Worm (Caenorhabditis elegans) whole organism, mixed stage, embryonic: ENCODE data around the gene adah-1.

Experiments used
- M03D4.4 ChIP-seq: sonication (generic microtip); optimal IDR thresholded peaks from 2 replicates; lab custom pipeline; 2017; ENCODE audit warnings: mild to moderate bottlenecking, missing genetic modification characterization, missing compliant biosample characterization
- bed-3 ChIP-seq: fragments of 200-800 bp; sonication (Bioruptor generic); optimal IDR thresholded peaks from 3 replicates; lab custom pipeline; 2018; ENCODE audit warnings: mild to moderate bottlenecking, missing genetic modification characterization, moderate library complexity, missing compliant biosample characterization
- ceh-39 ChIP-seq: fragments of 150-350 bp; optimal IDR thresholded peaks from 2 replicates; lab custom pipeline; 2014; ENCODE audit warnings: missing biosample characterization, missing genetic modification characterization
- ceh-43 ChIP-seq: fragments of 200-800 bp; sonication (Bioruptor generic); optimal IDR thresholded peaks from 2 replicates; lab custom pipeline; 2018; ENCODE audit warnings: mild to moderate bottlenecking, missing genetic modification characterization, moderate library complexity, missing compliant biosample characterization
- ces-1 ChIP-seq: fragments of 150-350 bp; optimal IDR thresholded peaks from 2 replicates; lab custom pipeline; 2014; ENCODE audit warnings: missing biosample characterization, missing genetic modification reagents, missing genetic modification characterization
- cnd-1 ChIP-seq: fragments of 200-800 bp; sonication (Bioruptor generic); optimal IDR thresholded peaks from 2 replicates; lab custom pipeline; 2018; ENCODE audit warnings: mild to moderate bottlenecking, missing genetic modification characterization, missing compliant biosample characterization
- drap-1 ChIP-seq: fragments of 200-800 bp; sonication (Bioruptor generic); optimal IDR thresholded peaks from 3 replicates; lab custom pipeline; 2018; ENCODE audit warnings: mild to moderate bottlenecking, missing genetic modification characterization, missing compliant biosample characterization
- elt-1 ChIP-seq: sonication (generic microtip); optimal IDR thresholded peaks from 2 replicates; lab custom pipeline; 2017; ENCODE audit warnings: missing genetic modification characterization, mild to moderate bottlenecking, missing compliant biosample characterization, antibody characterized with exemption, moderate library complexity, borderline replicate concordance; ENCODE audit not compliant: insufficient read depth
- elt-3 ChIP-seq: fragments of 150-350 bp; optimal IDR thresholded peaks from 2 replicates; lab custom pipeline; 2014; ENCODE audit warnings: missing biosample characterization, missing genetic modification characterization
- flh-1 ChIP-seq: fragments of 200-800 bp; sonication (Bioruptor generic); optimal IDR thresholded peaks from 2 replicates; lab custom pipeline; 2018; ENCODE audit warnings: mild to moderate bottlenecking, missing genetic modification characterization, moderate library complexity, missing compliant biosample characterization
- ham-2 ChIP-seq: fragments of 200-800 bp; sonication (Bioruptor generic); optimal IDR thresholded peaks from 2 replicates; lab custom pipeline; 2018; ENCODE audit warnings: mild to moderate bottlenecking, missing genetic modification characterization, missing compliant biosample characterization
- hlh-1 ChIP-seq: fragments of 150-350 bp; optimal IDR thresholded peaks from 2 replicates; lab custom pipeline; 2014; ENCODE audit warnings: missing biosample characterization, missing genetic modification reagents, missing genetic modification characterization
- lin-13 ChIP-seq: fragments of 150-350 bp; optimal IDR thresholded peaks from 2 replicates; lab custom pipeline; 2014; ENCODE audit warnings: missing biosample characterization, missing genetic modification characterization
- lin-32 ChIP-seq: fragments of 200-800 bp; sonication (Bioruptor generic); optimal IDR thresholded peaks from 2 replicates; lab custom pipeline; 2018; ENCODE audit warnings: mild to moderate bottlenecking, missing genetic modification characterization, missing compliant biosample characterization
- lsy-2 ChIP-seq: fragments of 150-350 bp; optimal IDR thresholded peaks from 2 replicates; lab custom pipeline; 2014; ENCODE audit warnings: missing biosample characterization, missing genetic modification characterization
- mab-5 ChIP-seq: fragments of 150-350 bp; optimal IDR thresholded peaks from 2 replicates; lab custom pipeline; 2014; ENCODE audit warnings: missing biosample characterization, missing genetic modification characterization
- mep-1 ChIP-seq: fragments of 150-350 bp; optimal IDR thresholded peaks from 2 replicates; lab custom pipeline; 2017; ENCODE audit warnings: missing biosample characterization, missing genetic modification reagents, missing genetic modification characterization, inconsistent platforms
- mls-2 ChIP-seq: sonication (generic microtip); optimal IDR thresholded peaks from 2 replicates; lab custom pipeline; 2016; ENCODE audit warnings: mild to moderate bottlenecking, missing genetic modification characterization, moderate library complexity, missing compliant biosample characterization
- nhr-12 ChIP-seq: fragments of 150-350 bp; optimal IDR thresholded peaks from 2 replicates; lab custom pipeline; 2014; ENCODE audit warnings: missing biosample characterization, missing genetic modification characterization
- nhr-2 ChIP-seq: fragments of 150-350 bp; optimal IDR thresholded peaks from 2 replicates; lab custom pipeline; 2014; ENCODE audit warnings: missing biosample characterization, missing genetic modification characterization
- nhr-237 ChIP-seq: fragments of 150-350 bp; optimal IDR thresholded peaks from 2 replicates; lab custom pipeline; 2014; ENCODE audit warnings: missing biosample characterization, missing genetic modification characterization
- nhr-28 ChIP-seq: fragments of 150-350 bp; optimal IDR thresholded peaks from 2 replicates; lab custom pipeline; 2014; ENCODE audit warnings: missing biosample characterization, missing genetic modification characterization
- nhr-76 ChIP-seq: sonication (generic microtip); optimal IDR thresholded peaks from 2 replicates; lab custom pipeline; 2017; ENCODE audit warnings: missing biosample characterization, missing genetic modification characterization
- pha-4 ChIP-seq: fragments of 150-350 bp; optimal IDR thresholded peaks from 2 replicates; lab custom pipeline; 2018; ENCODE audit warnings: missing biosample characterization, missing genetic modification reagents, missing genetic modification characterization
- snpc-4 ChIP-seq: fragments of 150-350 bp; optimal IDR thresholded peaks from 2 replicates; lab custom pipeline; 2014; ENCODE audit warnings: missing biosample characterization, missing genetic modification characterization
- sptf-1 ChIP-seq: sonication (generic microtip); optimal IDR thresholded peaks from 2 replicates; lab custom pipeline; 2017; ENCODE audit warnings: mild to moderate bottlenecking, missing genetic modification characterization, moderate library complexity, missing compliant biosample characterization
- tbx-8 ChIP-seq: fragments of 200-800 bp; sonication (Bioruptor generic); optimal IDR thresholded peaks from 2 replicates; lab custom pipeline; 2018; ENCODE audit warnings: mild to moderate bottlenecking, missing genetic modification characterization, moderate library complexity, missing compliant biosample characterization
- unc-120 ChIP-seq: sonication (generic microtip); optimal IDR thresholded peaks from 2 replicates; lab custom pipeline; 2017; ENCODE audit warnings: missing genetic modification characterization, missing compliant biosample characterization; ENCODE audit not compliant: poor library complexity, severe bottlenecking
- unc-39 ChIP-seq: fragments of 150-350 bp; optimal IDR thresholded peaks from 2 replicates; lab custom pipeline; 2014; ENCODE audit warnings: missing biosample characterization, missing genetic modification characterization
- unc-62 ChIP-seq: fragments of 150-350 bp; optimal IDR thresholded peaks from 2 replicates; lab custom pipeline; 2014; ENCODE audit warnings: missing biosample characterization, missing genetic modification reagents, missing genetic modification characterization
- zip-8 ChIP-seq: fragments of 150-350 bp; optimal IDR thresholded peaks from 2 replicates; lab custom pipeline; 2014; ENCODE audit warnings: missing biosample characterization, missing genetic modification characterization
- ztf-11 ChIP-seq: fragments of 150-350 bp; optimal IDR thresholded peaks from 2 replicates; lab custom pipeline; 2014; ENCODE audit warnings: missing biosample characterization, missing genetic modification characterization

Gene adah-1

DNA sequence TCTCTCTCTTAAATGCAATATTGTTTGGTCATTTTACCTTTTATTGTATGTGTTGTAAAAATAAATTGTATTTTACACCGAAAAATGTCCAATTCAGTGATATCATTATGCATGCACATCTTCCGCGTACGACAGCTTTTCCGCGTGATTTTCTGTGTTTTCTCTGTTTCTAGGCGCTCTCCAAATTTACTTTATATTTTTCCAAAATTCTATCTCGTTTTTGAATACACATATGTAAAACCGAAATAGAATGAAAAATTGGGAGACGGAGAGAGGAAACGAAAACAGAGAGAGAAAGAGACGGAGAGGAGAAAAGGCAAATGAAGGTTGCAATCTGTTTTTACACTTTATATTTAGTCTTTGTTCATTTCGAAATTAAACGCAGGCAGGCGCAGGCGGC is 7.5 kb upstream of the adah-1 start:
- peak; percentile 13 for TF ChIP-seq unc-120
- TF ChIP-seq nhr-28, result no peak
- TF ChIP-seq ces-1, result peak; percentile 80
- peak; percentile 48 for TF ChIP-seq unc-62 (GFP tag; lab: Kevin White, UChicago)
- peak; percentile 62 for TF ChIP-seq nhr-237 (tag; lab: Kevin White, UChicago)
- peak; percentile 22 for TF ChIP-seq lsy-2 (tag; lab: Kevin White, UChicago)
- TF ChIP-seq sptf-1 (tag; lab: Kevin White, UChicago), result no peak
- TF ChIP-seq nhr-76 (tag; lab: Kevin White, UChicago), result no peak

DNA sequence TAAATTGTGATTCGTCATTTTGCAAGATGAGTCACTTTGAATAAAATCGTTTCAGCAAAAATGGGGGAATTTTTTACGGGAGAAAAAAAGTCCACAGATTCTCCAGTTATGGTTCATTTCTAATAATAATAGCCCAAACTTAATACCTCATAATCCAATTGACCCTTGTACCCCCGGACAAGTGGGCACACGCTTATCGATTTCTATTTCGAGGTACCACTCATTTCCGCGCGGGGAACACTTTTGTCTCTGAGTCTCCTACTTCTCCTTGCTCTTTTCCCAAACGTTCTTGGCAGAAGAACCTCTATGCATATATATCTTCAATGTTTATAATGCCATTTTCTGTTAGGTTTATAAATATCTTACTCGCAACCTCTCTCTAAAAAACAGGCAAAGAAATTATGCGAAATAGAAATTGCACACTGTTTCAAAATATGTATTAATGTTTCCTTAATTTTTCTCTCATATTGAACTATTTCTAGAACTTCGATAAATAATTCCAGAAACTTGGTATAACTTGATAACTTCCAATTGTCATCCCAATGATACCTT is 6.8 kb upstream of the adah-1 start, which contains the start of gene gldi-4:
Gene gldi-4 (plus strand): TSS at position 502 of the 552 bp plus-strand sequence.
- TF ChIP-seq bed-3 (no peak), nhr-2 (tag; lab: Kevin White, UChicago) (peak; percentile 92), elt-1 (tag; lab: Kevin White, UChicago) (no peak), zip-8 (tag; lab: Kevin White, UChicago) (no peak), ceh-43 (no peak), unc-120 (no peak), mab-5 (tag; lab: Kevin White, UChicago) (no peak), ceh-39 (tag; lab: Kevin White, UChicago) (no peak), mls-2 (tag; lab: Kevin White, UChicago) (peak; percentile 14), nhr-12 (tag; lab: Kevin White, UChicago) (no peak), tbx-8 (GFP tag; lab: Kevin White, UChicago) (no peak), ces-1 (peak; percentile 83), flh-1 (GFP tag; lab: Kevin White, UChicago) (no peak), lsy-2 (tag; lab: Kevin White, UChicago) (no peak)

DNA sequence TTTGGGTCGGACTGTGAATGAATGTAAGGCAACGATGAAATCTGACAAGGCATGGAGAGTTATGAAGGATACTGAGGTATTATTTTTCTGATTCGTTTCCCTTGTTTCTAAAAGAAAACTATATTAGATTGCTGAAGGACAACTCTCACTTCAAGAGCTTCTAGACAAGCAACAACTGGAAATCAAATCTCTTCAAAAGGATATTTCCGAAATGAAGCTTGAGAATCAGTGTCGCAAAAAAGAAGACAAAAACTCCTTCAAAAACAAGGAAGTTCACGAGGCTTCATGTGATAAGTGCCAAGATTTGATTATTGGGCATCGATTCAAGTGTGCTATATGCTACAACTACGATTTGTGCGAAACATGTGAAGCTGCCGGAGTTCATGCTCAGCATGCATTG is 5.4 kb upstream of the adah-1 start:
- TF ChIP-seq lsy-2 (tag; lab: Kevin White, UChicago) (no peak), ztf-11 (no peak), nhr-237 (tag; lab: Kevin White, UChicago) (no peak), ces-1 (no peak), ham-2 (GFP tag; lab: Kevin White, UChicago) (no peak), unc-39 (tag; lab: Kevin White, UChicago) (no peak), mls-2 (tag; lab: Kevin White, UChicago) (no peak), pha-4 (tag; lab: Kevin White, UChicago) (no peak), M03D4.4 (tag; lab: Kevin White, UChicago) (no peak), mep-1 (tag; lab: Kevin White, UChicago) (no peak), flh-1 (GFP tag; lab: Kevin White, UChicago) (no peak), drap-1 (GFP tag; lab: Kevin White, UChicago) (no peak), elt-3 (no peak), sptf-1 (tag; lab: Kevin White, UChicago) (no peak), unc-120 (no peak), nhr-28 (no peak), lin-13 (tag; lab: Kevin White, UChicago) (no peak), zip-8 (tag; lab: Kevin White, UChicago) (no peak), bed-3 (no peak)
- TF ChIP-seq, all 35 proteins: peak for 0

DNA sequence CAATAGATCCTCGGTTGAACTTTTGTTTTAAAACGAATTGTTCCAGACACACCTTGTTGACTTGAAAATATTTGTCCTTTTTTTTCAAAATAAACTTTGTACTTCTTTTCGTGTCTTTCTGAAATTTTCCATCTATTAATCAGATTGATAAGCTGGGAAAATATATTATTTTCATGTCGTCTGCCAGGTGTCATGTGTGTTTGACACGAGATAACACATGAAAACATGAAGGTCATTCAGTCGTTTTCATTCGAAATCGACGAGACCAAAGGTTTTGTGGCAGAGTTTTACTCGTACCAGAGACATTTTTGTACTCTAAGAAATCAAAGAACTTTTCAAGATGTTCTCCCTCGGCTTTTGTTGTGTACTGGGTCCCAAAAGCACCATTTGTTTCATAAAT is 3.4 kb upstream of the adah-1 start:
- TF ChIP-seq nhr-28 (no peak), lin-13 (tag; lab: Kevin White, UChicago) (no peak), ces-1 (no peak)

DNA sequence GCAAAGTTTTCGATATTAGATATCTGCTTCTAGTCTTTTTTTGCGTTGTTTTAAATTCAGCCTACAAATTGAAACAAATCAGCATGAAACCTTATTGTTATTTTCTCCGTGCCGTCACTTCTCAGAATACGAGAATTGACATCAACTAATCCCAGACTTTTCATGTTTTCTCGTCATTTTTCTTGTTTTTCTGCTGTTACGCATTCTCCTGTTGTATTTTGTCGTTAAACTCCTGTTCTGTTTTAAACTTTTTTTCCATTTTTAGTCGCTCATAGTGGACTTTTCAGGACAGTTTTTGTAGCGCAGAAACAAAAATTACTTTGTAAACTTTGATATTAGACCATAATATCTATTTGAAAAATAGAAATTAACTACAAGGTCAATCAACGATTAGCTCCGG is 1.8 kb upstream of the adah-1 start:
- TF ChIP-seq snpc-4 (tag; lab: Kevin White, UChicago) (no peak), ceh-43 (no peak), drap-1 (GFP tag; lab: Kevin White, UChicago) (no peak), lin-13 (tag; lab: Kevin White, UChicago) (no peak), bed-3 (no peak), nhr-12 (tag; lab: Kevin White, UChicago) (no peak), mls-2 (tag; lab: Kevin White, UChicago) (no peak), hlh-1 (tag; lab: Kevin White, UChicago) (no peak), ham-2 (GFP tag; lab: Kevin White, UChicago) (no peak), cnd-1 (no peak), pha-4 (tag; lab: Kevin White, UChicago) (no peak), lin-32 (GFP tag; lab: Kevin White, UChicago) (no peak), M03D4.4 (tag; lab: Kevin White, UChicago) (no peak), lsy-2 (tag; lab: Kevin White, UChicago) (no peak), nhr-2 (tag; lab: Kevin White, UChicago) (no peak), nhr-237 (tag; lab: Kevin White, UChicago) (no peak), nhr-28 (no peak), ces-1 (no peak), flh-1 (GFP tag; lab: Kevin White, UChicago) (no peak)
- TF ChIP-seq, all 35 proteins: peak for 0
